Worm (Caenorhabditis elegans) whole organism, L3 larva: ENCODE measurements around the gene F49C12.9.
A peak's percentile ranks its signal among the peaks of the same experiment; 100 is the strongest.

Source experiments
- R02D3.7 ChIP-seq: fragments of 150-350 bp; optimal IDR thresholded peaks from 2 replicates; lab custom pipeline; 2014; ENCODE audit warnings: missing biosample characterization, missing genetic modification characterization
- ZK546.5 ChIP-seq: sonication (generic microtip); optimal IDR thresholded peaks from 2 replicates; lab custom pipeline; 2017; ENCODE audit warnings: missing biosample characterization, missing genetic modification characterization
- ama-1 ChIP-seq: fragments of 150-350 bp; optimal IDR thresholded peaks from 2 replicates; lab custom pipeline; 2018
- ceh-28 ChIP-seq: fragments of 150-350 bp; optimal IDR thresholded peaks from 2 replicates; lab custom pipeline; 2014; ENCODE audit warnings: missing biosample characterization, missing genetic modification reagents, missing genetic modification characterization
- ceh-82 ChIP-seq: fragments of 150-350 bp; optimal IDR thresholded peaks from 2 replicates; lab custom pipeline; 2014; ENCODE audit warnings: missing biosample characterization, missing genetic modification characterization
- ceh-9 ChIP-seq: sonication (generic microtip); optimal IDR thresholded peaks from 2 replicates; lab custom pipeline; 2018; ENCODE audit warnings: missing biosample characterization, missing genetic modification characterization
- daf-12 ChIP-seq: fragments of 150-350 bp; optimal IDR thresholded peaks from 2 replicates; lab custom pipeline; 2014; ENCODE audit warnings: missing biosample characterization, missing genetic modification reagents, missing genetic modification characterization
- egl-27 ChIP-seq: sonication (generic microtip); optimal IDR thresholded peaks from 4 replicates; lab custom pipeline; 2017; ENCODE audit warnings: missing biosample characterization, missing genetic modification reagents, missing genetic modification characterization
- elt-1 ChIP-seq: fragments of 150-350 bp; optimal IDR thresholded peaks from 2 replicates; lab custom pipeline; 2014; ENCODE audit warnings: missing biosample characterization, missing genetic modification characterization
- elt-2 ChIP-seq: sonication (generic microtip); optimal IDR thresholded peaks from 2 replicates; lab custom pipeline; 2016; ENCODE audit warnings: missing genetic modification reagents, mild to moderate bottlenecking, missing genetic modification characterization, missing compliant biosample characterization
- elt-3 ChIP-seq, 3 experiments: fragments of 150-350 bp in 1 of 3; sonication (generic microtip) in 2 of 3; optimal IDR thresholded peaks; 2 replicates in 2 of 3; 4 replicates in 1 of 3; lab custom pipeline; 2014 to 2017; ENCODE audit warnings: missing biosample characterization in 3 of 3, missing genetic modification characterization in 3 of 3
- eor-1 ChIP-seq, 2 experiments: fragments of 150-350 bp; optimal IDR thresholded peaks; 2 replicates each; lab custom pipeline; 2014 to 2018; ENCODE audit warnings: missing biosample characterization in 2 of 2, missing genetic modification characterization in 2 of 2
- fkh-10 ChIP-seq: sonication (generic microtip); optimal IDR thresholded peaks from 2 replicates; lab custom pipeline; 2017; ENCODE audit warnings: missing biosample characterization, missing genetic modification reagents, missing genetic modification characterization
- fkh-2 ChIP-seq: fragments of 150-350 bp; optimal IDR thresholded peaks from 2 replicates; lab custom pipeline; 2014; ENCODE audit warnings: missing biosample characterization, missing genetic modification reagents, missing genetic modification characterization
- fos-1 ChIP-seq: fragments of 150-350 bp; optimal IDR thresholded peaks from 2 replicates; lab custom pipeline; 2014; ENCODE audit warnings: missing biosample characterization, missing genetic modification characterization
- hmg-11 ChIP-seq: sonication (generic microtip); optimal IDR thresholded peaks from 2 replicates; lab custom pipeline; 2016; ENCODE audit warnings: missing genetic modification characterization, missing compliant biosample characterization
- jun-1 ChIP-seq: fragments of 150-350 bp; optimal IDR thresholded peaks from 2 replicates; lab custom pipeline; 2014; ENCODE audit warnings: missing biosample characterization, missing genetic modification reagents, missing genetic modification characterization
- lin-15B ChIP-seq: fragments of 150-350 bp; optimal IDR thresholded peaks from 2 replicates; lab custom pipeline; 2014; ENCODE audit warnings: missing biosample characterization, missing genetic modification characterization
- lin-39 ChIP-seq: fragments of 150-350 bp; optimal IDR thresholded peaks from 2 replicates; lab custom pipeline; 2018; ENCODE audit warnings: missing biosample characterization, missing genetic modification reagents, missing genetic modification characterization
- lsy-12 ChIP-seq: sonication (generic microtip); optimal IDR thresholded peaks from 2 replicates; lab custom pipeline; 2016; ENCODE audit warnings: mild to moderate bottlenecking, missing genetic modification characterization, missing compliant biosample characterization
- mdl-1 ChIP-seq: fragments of 150-350 bp; optimal IDR thresholded peaks from 2 replicates; lab custom pipeline; 2014; ENCODE audit warnings: missing biosample characterization, missing genetic modification characterization
- nfya-1 ChIP-seq: sonication (generic microtip); optimal IDR thresholded peaks from 2 replicates; lab custom pipeline; 2017; ENCODE audit warnings: missing genetic modification characterization, mild to moderate bottlenecking, missing compliant biosample characterization, antibody characterized with exemption, moderate library complexity; ENCODE audit not compliant: insufficient read depth
- nhr-11 ChIP-seq: fragments of 150-350 bp; optimal IDR thresholded peaks from 2 replicates; lab custom pipeline; 2014; ENCODE audit warnings: missing biosample characterization, missing genetic modification characterization
- nhr-12 ChIP-seq: fragments of 150-350 bp; optimal IDR thresholded peaks from 2 replicates; lab custom pipeline; 2014; ENCODE audit warnings: missing biosample characterization, missing genetic modification characterization
- nhr-23 ChIP-seq: fragments of 150-350 bp; optimal IDR thresholded peaks from 2 replicates; lab custom pipeline; 2014; ENCODE audit warnings: missing biosample characterization, missing genetic modification reagents, missing genetic modification characterization
- nhr-237 ChIP-seq: fragments of 150-350 bp; optimal IDR thresholded peaks from 2 replicates; lab custom pipeline; 2014; ENCODE audit warnings: missing biosample characterization, missing genetic modification characterization
- nhr-25 ChIP-seq: sonication (generic microtip); optimal IDR thresholded peaks from 2 replicates; lab custom pipeline; 2017; ENCODE audit warnings: missing biosample characterization, missing genetic modification characterization
- nhr-28 ChIP-seq: fragments of 150-350 bp; optimal IDR thresholded peaks from 2 replicates; lab custom pipeline; 2014; ENCODE audit warnings: missing biosample characterization, missing genetic modification characterization
- nhr-43 ChIP-seq: sonication (generic microtip); optimal IDR thresholded peaks from 2 replicates; lab custom pipeline; 2016; ENCODE audit warnings: mild to moderate bottlenecking, missing genetic modification characterization, missing compliant biosample characterization; ENCODE audit not compliant: poor library complexity, severe bottlenecking
- snpc-4 ChIP-seq: fragments of 150-350 bp; optimal IDR thresholded peaks from 2 replicates; lab custom pipeline; 2014; ENCODE audit warnings: missing biosample characterization, missing genetic modification characterization
- tbx-2 ChIP-seq: sonication (generic microtip); optimal IDR thresholded peaks from 2 replicates; lab custom pipeline; 2016; ENCODE audit warnings: mild to moderate bottlenecking, missing genetic modification characterization, missing compliant biosample characterization
- unc-62 ChIP-seq: fragments of 150-350 bp; sonication (generic microtip); optimal IDR thresholded peaks from 4 replicates; lab custom pipeline; 2014; ENCODE audit warnings: missing biosample characterization, missing genetic modification reagents, missing genetic modification characterization
- zag-1 ChIP-seq: fragments of 150-350 bp; optimal IDR thresholded peaks from 2 replicates; lab custom pipeline; 2014; ENCODE audit warnings: missing biosample characterization, missing genetic modification characterization
- ztf-11 ChIP-seq: fragments of 150-350 bp; optimal IDR thresholded peaks from 2 replicates; lab custom pipeline; 2014; ENCODE audit warnings: missing biosample characterization, missing genetic modification characterization
- ztf-4 ChIP-seq: fragments of 150-350 bp; optimal IDR thresholded peaks from 2 replicates; lab custom pipeline; 2014; ENCODE audit warnings: missing biosample characterization, missing genetic modification characterization

Gene F49C12.9

DNA sequence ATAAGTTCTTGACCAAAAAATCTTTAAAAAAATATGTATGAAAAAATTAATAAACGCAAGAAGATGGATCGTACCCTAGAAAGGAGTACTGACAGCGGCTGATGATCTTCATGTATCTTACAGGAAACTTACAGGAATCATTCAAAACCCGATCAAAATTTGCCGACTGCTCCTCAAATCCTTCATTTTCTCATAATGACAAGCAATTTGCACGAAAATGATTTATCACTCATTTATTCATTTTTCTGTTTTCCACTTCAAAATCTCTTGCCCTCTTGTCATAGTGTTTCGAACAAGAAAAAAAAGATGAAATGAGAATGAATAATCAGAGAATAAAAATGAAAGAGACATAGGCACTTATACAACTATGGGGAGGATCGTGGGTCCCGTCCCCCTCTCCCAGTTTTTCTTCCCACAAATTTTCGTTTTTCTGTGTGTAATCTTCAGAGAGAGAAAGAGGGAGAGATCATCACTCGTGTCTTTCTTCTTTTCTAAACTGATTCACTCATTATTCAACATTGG lies 41.9 kb downstream of the F49C12.9 start, which contains the start of gene nmy-3:
Gene nmy-3, plus strand, starts transcription at position 472 of the 522 bp plus-strand sequence.
- no peak for TF ChIP-seq unc-62 (GFP tag; lab: Kevin White, UChicago)
- no peak for TF ChIP-seq ceh-28 (tag; lab: Kevin White, UChicago)
- TF ChIP-seq lin-39 (tag; lab: Kevin White, UChicago) = no peak
- no peak for TF ChIP-seq ama-1 (lab: Kevin White, UChicago)
- no peak for TF ChIP-seq elt-2 (tag; lab: Kevin White, UChicago)
- TF ChIP-seq lin-15B (tag; lab: Kevin White, UChicago) = no peak
- no peak for TF ChIP-seq nhr-11 (tag; lab: Kevin White, UChicago)
- no peak for TF ChIP-seq nhr-28
- no peak for TF ChIP-seq egl-27 (tag; lab: Kevin White, UChicago)
- no peak for TF ChIP-seq ztf-11 (tag; lab: Kevin White, UChicago)
- TF ChIP-seq ceh-9 = no peak
- no peak for TF ChIP-seq fos-1
- no peak for TF ChIP-seq fkh-2
- no peak for TF ChIP-seq hmg-11
- TF ChIP-seq eor-1 (tag; optimal IDR thresholded peaks at IDR 0.05; lab: Kevin White, UChicago) = no peak
- TF ChIP-seq zag-1 (tag; lab: Kevin White, UChicago) = no peak
- TF ChIP-seq fkh-10 (GFP tag; lab: Kevin White, UChicago) = no peak
- TF ChIP-seq ceh-82 (tag; lab: Kevin White, UChicago) = no peak
- TF ChIP-seq daf-12 (tag; lab: Kevin White, UChicago) = no peak
- TF ChIP-seq nhr-25 (tag; lab: Kevin White, UChicago) = no peak

DNA sequence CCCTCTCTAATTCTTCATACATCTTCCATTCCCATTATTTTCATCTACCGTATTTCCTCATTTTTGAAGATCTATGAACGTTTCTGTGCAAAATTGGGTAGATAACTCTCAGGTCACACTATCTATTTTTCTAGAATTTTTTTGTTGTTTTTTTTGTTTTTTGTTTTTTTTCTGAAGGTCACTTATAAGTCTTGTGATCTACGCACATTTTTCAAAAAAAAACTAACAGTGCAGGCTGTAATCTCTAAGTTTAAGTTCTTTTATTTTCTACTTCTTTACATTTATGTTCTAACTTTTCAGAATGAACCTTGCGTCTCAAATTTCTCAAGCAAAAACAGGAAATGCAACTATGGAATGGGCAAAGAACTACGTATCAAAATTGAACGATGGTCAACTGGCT lies 46.2 kb downstream of the F49C12.9 start, which contains the start of gene flh-3:
Gene flh-3, plus strand, starts transcription at position 301 of the 400 bp plus-strand sequence.
- no peak for TF ChIP-seq ama-1 (lab: Kevin White, UChicago)
- TF ChIP-seq snpc-4 (tag; lab: Kevin White, UChicago) = no peak
- no peak for TF ChIP-seq nhr-237 (tag; lab: Kevin White, UChicago)
- no peak for TF ChIP-seq nhr-11 (tag; lab: Kevin White, UChicago)
- TF ChIP-seq ZK546.5 (tag; lab: Kevin White, UChicago) = no peak
- TF ChIP-seq lin-15B (tag; lab: Kevin White, UChicago) = no peak
- TF ChIP-seq lsy-12 (tag; lab: Kevin White, UChicago) = no peak
- TF ChIP-seq egl-27 (tag; lab: Kevin White, UChicago) = no peak
- no peak for TF ChIP-seq tbx-2 (tag; lab: Kevin White, UChicago)
- no peak for TF ChIP-seq R02D3.7 (tag; lab: Kevin White, UChicago)
- TF ChIP-seq nhr-43 (tag; lab: Kevin White, UChicago) = no peak
- no peak for TF ChIP-seq ztf-4 (tag; lab: Kevin White, UChicago)
- TF ChIP-seq ceh-9 = no peak
- TF ChIP-seq mdl-1 (tag; lab: Kevin White, UChicago) = no peak
- TF ChIP-seq elt-3 (tag; optimal IDR thresholded peaks at IDR 0.05; lab: Kevin White, UChicago) = no peak
- no peak for TF ChIP-seq nhr-12 (tag; lab: Kevin White, UChicago)
- TF ChIP-seq nhr-23 (tag; lab: Kevin White, UChicago) = no peak
- TF ChIP-seq jun-1 (tag; lab: Kevin White, UChicago) = no peak

DNA sequence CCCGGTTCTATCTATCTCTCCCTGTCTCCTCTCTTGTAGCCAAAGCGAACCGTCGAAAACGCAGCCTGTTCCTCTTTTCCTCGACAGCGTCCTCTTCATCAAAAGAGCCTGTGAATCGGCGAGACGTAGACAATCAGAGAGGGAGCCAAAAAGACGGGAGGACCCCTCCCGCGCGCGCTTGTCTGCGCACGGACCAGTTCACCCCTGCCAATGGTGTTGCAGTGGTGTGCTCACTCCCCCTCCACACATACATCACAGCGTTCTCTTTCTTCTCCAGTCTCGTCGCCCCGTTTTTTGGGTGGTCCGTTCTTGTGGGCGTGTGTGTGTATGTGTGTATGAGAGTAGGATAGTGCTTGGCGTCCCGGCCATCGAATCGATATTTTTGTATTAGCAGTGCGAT lies 47.1 kb downstream of the F49C12.9 start:
- TF ChIP-seq hmg-11 (no peak), R02D3.7 (tag; lab: Kevin White, UChicago) (no peak), daf-12 (tag; lab: Kevin White, UChicago) (no peak), jun-1 (tag; lab: Kevin White, UChicago) (no peak), ceh-9 (no peak), ama-1 (lab: Kevin White, UChicago) (no peak), ztf-11 (tag; lab: Kevin White, UChicago) (no peak), nfya-1 (tag; lab: Kevin White, UChicago) (no peak), tbx-2 (tag; lab: Kevin White, UChicago) (no peak), ceh-28 (tag; lab: Kevin White, UChicago) (no peak), ZK546.5 (tag; lab: Kevin White, UChicago) (no peak), ceh-82 (tag; lab: Kevin White, UChicago) (no peak), nhr-25 (tag; lab: Kevin White, UChicago) (no peak), nhr-12 (tag; lab: Kevin White, UChicago) (no peak)

DNA sequence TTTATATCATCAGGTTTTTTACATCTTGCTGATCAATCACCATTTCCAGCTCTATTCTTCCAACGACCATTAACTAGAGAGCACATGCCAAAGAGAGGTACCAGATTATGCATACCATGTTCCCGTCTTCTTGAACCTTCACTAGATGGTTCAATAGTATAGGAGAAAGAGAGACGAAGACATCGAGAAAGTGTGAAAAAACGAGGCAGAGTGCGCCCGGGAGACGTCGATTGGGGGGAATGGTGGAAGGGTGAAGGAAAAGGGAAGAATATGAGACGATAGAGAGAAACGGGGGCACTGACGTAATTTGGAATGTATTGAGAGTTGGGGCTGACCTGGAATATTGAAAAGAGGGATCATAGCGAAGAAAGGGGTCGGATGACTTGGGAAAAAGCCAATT lies 48.4 kb downstream of the F49C12.9 start:
- TF ChIP-seq elt-1 (tag; lab: Kevin White, UChicago) (no peak), nhr-25 (tag; lab: Kevin White, UChicago) (peak; percentile 5)
